Worm (Caenorhabditis elegans) whole organism, late embryonic: Measurements from ENCODE around the gene sma-2.
A peak's percentile ranks its signal among the peaks of the same experiment; 100 is the strongest.

ENCODE experiments used
- F13H6.1 ChIP-seq: sonication (generic microtip); optimal IDR thresholded peaks from 2 replicates; lab custom pipeline; 2016; ENCODE audit warnings: missing genetic modification characterization, missing compliant biosample characterization
- T23F11.4 ChIP-seq: fragments of 200-800 bp; sonication (Bioruptor generic); optimal IDR thresholded peaks from 2 replicates; lab custom pipeline; 2018; ENCODE audit warnings: mild to moderate bottlenecking, missing genetic modification characterization, missing compliant biosample characterization
- Y22D7AL.16 ChIP-seq: sonication (generic microtip); optimal IDR thresholded peaks from 2 replicates; lab custom pipeline; 2016; ENCODE audit warnings: missing genetic modification characterization, missing compliant biosample characterization
- ahr-1 ChIP-seq: sonication (generic microtip); optimal IDR thresholded peaks from 2 replicates; lab custom pipeline; 2016; ENCODE audit warnings: missing genetic modification characterization, missing compliant biosample characterization
- ama-1 ChIP-seq: fragments of 150-350 bp; optimal IDR thresholded peaks from 2 replicates; lab custom pipeline; 2014
- ceh-14 ChIP-seq: sonication (generic microtip); optimal IDR thresholded peaks from 2 replicates; lab custom pipeline; 2016; ENCODE audit warnings: missing genotype, missing genetic modification characterization, missing compliant biosample characterization
- ceh-18 ChIP-seq: sonication (generic microtip); optimal IDR thresholded peaks from 2 replicates; lab custom pipeline; 2016; ENCODE audit warnings: missing genetic modification characterization, missing compliant biosample characterization
- ceh-19 ChIP-seq: fragments of 200-800 bp; sonication (Bioruptor generic); optimal IDR thresholded peaks from 2 replicates; lab custom pipeline; 2018; ENCODE audit warnings: mild to moderate bottlenecking, missing genetic modification characterization, missing compliant biosample characterization
- ceh-2 ChIP-seq: sonication (generic microtip); optimal IDR thresholded peaks from 2 replicates; lab custom pipeline; 2016; ENCODE audit warnings: missing genotype, missing genetic modification characterization, missing compliant biosample characterization
- ceh-24 ChIP-seq: sonication (generic microtip); optimal IDR thresholded peaks from 2 replicates; lab custom pipeline; 2016; ENCODE audit warnings: mild to moderate bottlenecking, missing genetic modification characterization, missing compliant biosample characterization
- ceh-30 ChIP-seq: fragments of 150-350 bp; optimal IDR thresholded peaks from 2 replicates; lab custom pipeline; 2014; ENCODE audit warnings: missing biosample characterization, missing genetic modification characterization
- ceh-31 ChIP-seq: sonication (generic microtip); optimal IDR thresholded peaks from 2 replicates; lab custom pipeline; 2016; ENCODE audit warnings: missing genetic modification characterization, missing compliant biosample characterization
- ceh-34 ChIP-seq: sonication (generic microtip); optimal IDR thresholded peaks from 2 replicates; lab custom pipeline; 2016; ENCODE audit warnings: mild to moderate bottlenecking, missing genetic modification characterization, missing compliant biosample characterization
- ceh-45 ChIP-seq: fragments of 200-800 bp; sonication (Bioruptor generic); IDR thresholded peaks from 2 replicates; pipeline ENCODE4 v1.3.6; 2022; ENCODE audit warnings: missing genetic modification reagents, missing genetic modification characterization, missing compliant biosample characterization
- ceh-48 ChIP-seq: sonication (generic microtip); optimal IDR thresholded peaks from 2 replicates; lab custom pipeline; 2016; ENCODE audit warnings: missing genetic modification characterization, inconsistent platforms, missing compliant biosample characterization
- ceh-9 ChIP-seq: sonication (generic microtip); optimal IDR thresholded peaks from 2 replicates; lab custom pipeline; 2016; ENCODE audit warnings: mild to moderate bottlenecking, missing genetic modification characterization, inconsistent platforms, missing compliant biosample characterization
- dmd-4 ChIP-seq: sonication (generic microtip); optimal IDR thresholded peaks from 2 replicates; lab custom pipeline; 2016; ENCODE audit warnings: borderline replicate concordance, missing genetic modification characterization, missing compliant biosample characterization
- dve-1 ChIP-seq: sonication (generic microtip); optimal IDR thresholded peaks from 2 replicates; lab custom pipeline; 2017; ENCODE audit warnings: antibody characterized with exemption, mild to moderate bottlenecking, missing genetic modification characterization, missing compliant biosample characterization
- ets-4 ChIP-seq: sonication (generic microtip); optimal IDR thresholded peaks from 2 replicates; lab custom pipeline; 2016; ENCODE audit warnings: missing genetic modification characterization, missing compliant biosample characterization
- fkh-10 ChIP-seq: fragments of 150-350 bp; optimal IDR thresholded peaks from 2 replicates; lab custom pipeline; 2014; ENCODE audit warnings: missing biosample characterization, missing genetic modification reagents, missing genetic modification characterization
- fkh-6 ChIP-seq: sonication (generic microtip); optimal IDR thresholded peaks from 2 replicates; lab custom pipeline; 2016; ENCODE audit warnings: missing genetic modification characterization, missing compliant biosample characterization
- gmeb-2 ChIP-seq: sonication (generic microtip); optimal IDR thresholded peaks from 2 replicates; lab custom pipeline; 2016; ENCODE audit warnings: missing genetic modification characterization, inconsistent platforms, missing compliant biosample characterization
- hlh-13 ChIP-seq: fragments of 200-800 bp; sonication (Bioruptor generic); optimal IDR thresholded peaks from 2 replicates; lab custom pipeline; 2018; ENCODE audit warnings: mild to moderate bottlenecking, missing genetic modification characterization, missing compliant biosample characterization
- hlh-15 ChIP-seq: sonication (generic microtip); optimal IDR thresholded peaks from 2 replicates; lab custom pipeline; 2016; ENCODE audit warnings: missing genetic modification characterization, missing compliant biosample characterization
- hlh-30 ChIP-seq: sonication (generic microtip); optimal IDR thresholded peaks from 2 replicates; lab custom pipeline; 2017; ENCODE audit warnings: antibody characterized with exemption, missing genetic modification characterization, missing compliant biosample characterization; ENCODE audit not compliant: insufficient read depth
- hlh-6 ChIP-seq: sonication (generic microtip); optimal IDR thresholded peaks from 2 replicates; lab custom pipeline; 2016; ENCODE audit warnings: missing genotype, missing genetic modification characterization, missing compliant biosample characterization
- hlh-8 ChIP-seq: sonication (generic microtip); optimal IDR thresholded peaks from 2 replicates; lab custom pipeline; 2016; ENCODE audit warnings: missing genotype, missing genetic modification characterization, missing compliant biosample characterization
- lim-6 ChIP-seq: sonication (generic microtip); optimal IDR thresholded peaks from 2 replicates; lab custom pipeline; 2016; ENCODE audit warnings: missing genetic modification characterization, missing compliant biosample characterization
- lin-11 ChIP-seq: fragments of 200-800 bp; sonication (Bioruptor generic); optimal IDR thresholded peaks from 2 replicates; lab custom pipeline; 2018; ENCODE audit warnings: mild to moderate bottlenecking, missing genetic modification characterization, missing compliant biosample characterization
- nfya-1 ChIP-seq: sonication (generic microtip); optimal IDR thresholded peaks from 2 replicates; lab custom pipeline; 2017; ENCODE audit warnings: missing genetic modification characterization, mild to moderate bottlenecking, missing compliant biosample characterization, antibody characterized with exemption, moderate library complexity
- nhr-11 ChIP-seq: fragments of 150-350 bp; optimal IDR thresholded peaks from 2 replicates; lab custom pipeline; 2014; ENCODE audit warnings: missing biosample characterization, missing genetic modification characterization
- pag-3 ChIP-seq: sonication (generic microtip); optimal IDR thresholded peaks from 2 replicates; lab custom pipeline; 2016; ENCODE audit warnings: missing compliant biosample characterization, missing genetic modification characterization, borderline replicate concordance
- pax-1 ChIP-seq: fragments of 150-350 bp; optimal IDR thresholded peaks from 2 replicates; lab custom pipeline; 2014; ENCODE audit warnings: missing biosample characterization, missing genetic modification characterization
- pha-2 ChIP-seq: sonication (generic microtip); optimal IDR thresholded peaks from 2 replicates; lab custom pipeline; 2017; ENCODE audit warnings: mild to moderate bottlenecking, missing genetic modification characterization, missing compliant biosample characterization
- pha-4 ChIP-seq: fragments of 150-350 bp; optimal IDR thresholded peaks from 2 replicates; lab custom pipeline; 2018; ENCODE audit warnings: missing biosample characterization, missing genetic modification reagents, missing genetic modification characterization
- pqm-1 ChIP-seq: sonication (generic microtip); optimal IDR thresholded peaks from 2 replicates; lab custom pipeline; 2016; ENCODE audit warnings: missing genetic modification characterization, missing compliant biosample characterization
- pros-1 ChIP-seq: fragments of 150-350 bp; optimal IDR thresholded peaks from 2 replicates; lab custom pipeline; 2014; ENCODE audit warnings: missing biosample characterization, missing genetic modification reagents, missing genetic modification characterization
- ref-2 ChIP-seq: sonication (generic microtip); optimal IDR thresholded peaks from 2 replicates; lab custom pipeline; 2016; ENCODE audit warnings: missing genetic modification characterization, missing compliant biosample characterization
- rnt-1 ChIP-seq: sonication (generic microtip); optimal IDR thresholded peaks from 2 replicates; lab custom pipeline; 2016; ENCODE audit warnings: missing genetic modification characterization, missing compliant biosample characterization
- sdc-2 ChIP-seq: sonication (generic microtip); optimal IDR thresholded peaks from 2 replicates; lab custom pipeline; 2016; ENCODE audit warnings: missing genotype, missing genetic modification characterization, missing compliant biosample characterization
- syd-9 ChIP-seq: sonication (generic microtip); optimal IDR thresholded peaks from 2 replicates; lab custom pipeline; 2016; ENCODE audit warnings: mild to moderate bottlenecking, missing genetic modification characterization, moderate library complexity, missing compliant biosample characterization
- tbx-2 ChIP-seq: sonication (generic microtip); optimal IDR thresholded peaks from 2 replicates; lab custom pipeline; 2016; ENCODE audit warnings: missing genetic modification characterization, missing compliant biosample characterization
- tbx-7 ChIP-seq: sonication (generic microtip); optimal IDR thresholded peaks from 2 replicates; lab custom pipeline; 2016; ENCODE audit warnings: missing genotype, missing genetic modification characterization, missing compliant biosample characterization
- unc-55 ChIP-seq: sonication (generic microtip); optimal IDR thresholded peaks from 2 replicates; lab custom pipeline; 2017; ENCODE audit warnings: missing biosample characterization, missing genetic modification reagents, missing genetic modification characterization
- unc-86 ChIP-seq: sonication (generic microtip); optimal IDR thresholded peaks from 2 replicates; lab custom pipeline; 2016; ENCODE audit warnings: missing genetic modification characterization, missing compliant biosample characterization
- ztf-16 ChIP-seq: sonication (generic microtip); optimal IDR thresholded peaks from 2 replicates; lab custom pipeline; 2017; ENCODE audit warnings: missing genetic modification characterization, missing compliant biosample characterization

sma-2 gene

ce11 chrIII:8791235-8791634 lies 41.8 kb downstream of the sma-2 start, which contains the start of the genes zfp-1 and F54F2.14:
Gene zfp-1 (plus strand): TSS chrIII:8791535.
Gene F54F2.14 (plus strand): TSS chrIII:8791546.
- no peak for TF ChIP-seq tbx-2 (tag; lab: Kevin White, UChicago)
- TF ChIP-seq, all 69 proteins: peak for 0

- no peak for TF ChIP-seq sdc-2
- TF ChIP-seq ceh-18 = no peak
- TF ChIP-seq pag-3 (tag; lab: Kevin White, UChicago) = no peak
- no peak for TF ChIP-seq fkh-10 (GFP tag; lab: Kevin White, UChicago)
- TF ChIP-seq fkh-6 (tag; lab: Kevin White, UChicago) = no peak
- TF ChIP-seq lim-6 (tag; lab: Kevin White, UChicago) = no peak
- TF ChIP-seq ceh-30 = no peak
- TF ChIP-seq tbx-2 (tag; lab: Kevin White, UChicago) = no peak
- TF ChIP-seq tbx-7 = no peak
- TF ChIP-seq ceh-24 (tag; lab: Kevin White, UChicago) = no peak
- TF ChIP-seq hlh-13 (GFP tag; lab: Kevin White, UChicago) = no peak
- TF ChIP-seq pha-4 (tag; lab: Kevin White, UChicago) = no peak
- no peak for TF ChIP-seq nhr-11 (tag; lab: Kevin White, UChicago)
- TF ChIP-seq ceh-14 = no peak
- no peak for TF ChIP-seq lin-11 (tag; lab: Kevin White, UChicago)
- TF ChIP-seq ceh-2 = no peak
- TF ChIP-seq gmeb-2 (tag; lab: Kevin White, UChicago) = no peak
- TF ChIP-seq hlh-15 (tag; lab: Kevin White, UChicago) = no peak
- TF ChIP-seq rnt-1 = no peak
Measured at ce11 chrIII:8792251-8792650, 42.8 kb downstream of the sma-2 start, which contains the start of gene ztf-1. Gene ztf-1 (minus strand): TSS chrIII:8792351.

ce11 chrIII:8794793-8795192 lies 45.3 kb downstream of the sma-2 start:
- TF ChIP-seq hlh-30 (peak; percentile 3), ama-1 (lab: Kevin White, UChicago) (peak; percentile 5), ceh-48 (tag; lab: Kevin White, UChicago) (no peak), unc-55 (GFP tag; lab: Kevin White, UChicago) (peak; percentile 41), pha-2 (tag; lab: Kevin White, UChicago) (peak; percentile 26), ceh-31 (tag; lab: Kevin White, UChicago) (peak; percentile 76), sdc-2 (no peak), ceh-18 (peak; percentile 28), ref-2 (tag; lab: Kevin White, UChicago) (peak; percentile 77), nfya-1 (peak; percentile 60), ceh-9 (tag; lab: Kevin White, UChicago) (no peak), ceh-19 (peak; percentile 13), ets-4 (tag; lab: Kevin White, UChicago) (peak; percentile 42), lim-6 (tag; lab: Kevin White, UChicago) (no peak), F13H6.1 (tag; lab: Kevin White, UChicago) (peak; percentile 7), tbx-2 (tag; lab: Kevin White, UChicago) (peak; percentile 51), pros-1 (tag; lab: Kevin White, UChicago) (peak; percentile 87), ztf-16 (tag; lab: Kevin White, UChicago) (peak; percentile 25), ceh-34 (tag; lab: Kevin White, UChicago) (peak; percentile 82)

ce11 chrIII:8795595-8796141 lies 46.2 kb downstream of the sma-2 start:
- TF ChIP-seq ahr-1 (no peak), pha-4 (tag; lab: Kevin White, UChicago) (no peak), dmd-4 (tag; lab: Kevin White, UChicago) (peak; percentile 6), pqm-1 (tag; lab: Kevin White, UChicago) (no peak), unc-55 (GFP tag; lab: Kevin White, UChicago) (peak; percentile 91), ref-2 (tag; lab: Kevin White, UChicago) (peak; percentile 87), ceh-34 (tag; lab: Kevin White, UChicago) (peak; percentile 93), ceh-30 (peak; percentile 60), pha-2 (tag; lab: Kevin White, UChicago) (no peak), T23F11.4 (GFP tag; lab: Kevin White, UChicago) (no peak), ceh-9 (tag; lab: Kevin White, UChicago) (no peak), ceh-19 (no peak), tbx-7 (peak; percentile 17), Y22D7AL.16 (tag; lab: Kevin White, UChicago) (no peak), pax-1 (no peak), gmeb-2 (tag; lab: Kevin White, UChicago) (no peak), fkh-6 (tag; lab: Kevin White, UChicago) (no peak), dve-1 (tag; lab: Kevin White, UChicago) (peak; percentile 90), hlh-8 (tag; lab: Kevin White, UChicago) (peak; percentile 55), syd-9 (tag; lab: Kevin White, UChicago) (peak; percentile 73), ceh-45 (no peak), unc-86 (tag; lab: Kevin White, UChicago) (no peak), hlh-15 (tag; lab: Kevin White, UChicago) (no peak), hlh-6 (tag; lab: Kevin White, UChicago) (peak; percentile 28)
